Worm (Caenorhabditis elegans) whole organism, L1 larva: ENCODE measurements around the gene fbxb-25.
"Not testable (repeated sequence)": the region's sequence is repeated elsewhere in the genome, so short reads cannot be mapped to it uniquely, and the experiment has no call there.

Experiments used
- F16B12.6 ChIP-seq: fragments of 150-350 bp; optimal IDR thresholded peaks from 2 replicates; lab custom pipeline; 2014; ENCODE audit warnings: missing biosample characterization, missing genetic modification characterization
- aha-1 ChIP-seq: fragments of 150-350 bp; optimal IDR thresholded peaks from 2 replicates; lab custom pipeline; 2014; ENCODE audit warnings: missing biosample characterization, missing genetic modification characterization
- ama-1 ChIP-seq: fragments of 150-350 bp; optimal IDR thresholded peaks from 2 replicates; lab custom pipeline; 2014
- blmp-1 ChIP-seq: fragments of 150-350 bp; optimal IDR thresholded peaks from 2 replicates; lab custom pipeline; 2014; ENCODE audit warnings: missing biosample characterization, missing genetic modification characterization
- ces-1 ChIP-seq: fragments of 150-350 bp; optimal IDR thresholded peaks from 2 replicates; lab custom pipeline; 2014; ENCODE audit warnings: missing biosample characterization, missing genetic modification reagents, missing genetic modification characterization
- lin-15B ChIP-seq: fragments of 150-350 bp; sonication (generic microtip); optimal IDR thresholded peaks from 3 replicates; lab custom pipeline; 2014; ENCODE audit warnings: missing biosample characterization, missing genetic modification characterization
- nhr-11 ChIP-seq: fragments of 150-350 bp; optimal IDR thresholded peaks from 2 replicates; lab custom pipeline; 2014; ENCODE audit warnings: missing biosample characterization, missing genetic modification characterization
- nhr-19 ChIP-seq: fragments of 200-800 bp; sonication (Bioruptor generic); conservative IDR thresholded peaks from 2 replicates; pipeline ENCODE4 v1.3.6; 2022; ENCODE audit warnings: missing genetic modification characterization, missing compliant biosample characterization
- rnt-1 ChIP-seq: sonication (generic microtip); optimal IDR thresholded peaks from 2 replicates; lab custom pipeline; 2016; ENCODE audit warnings: mild to moderate bottlenecking, missing genetic modification characterization, moderate library complexity, missing compliant biosample characterization
- skn-1 ChIP-seq: fragments of 150-350 bp; optimal IDR thresholded peaks from 2 replicates; lab custom pipeline; 2014; ENCODE audit warnings: missing biosample characterization, missing genetic modification characterization
- swsn-7 ChIP-seq: sonication (generic microtip); optimal IDR thresholded peaks from 2 replicates; lab custom pipeline; 2016; ENCODE audit warnings: missing genetic modification characterization, missing compliant biosample characterization
- ztf-11 ChIP-seq, 2 experiments: sonication (generic microtip); optimal IDR thresholded peaks; 2 replicates each; lab custom pipeline; 2016 to 2017; ENCODE audit warnings: missing genetic modification characterization in 2 of 2, missing biosample characterization in 1 of 2, missing compliant biosample characterization in 1 of 2

- TF ChIP-seq aha-1; ces-1; swsn-7; ama-1 (lab: Kevin White, UChicago); F16B12.6 (tag; lab: Kevin White, UChicago); rnt-1 (tag; lab: Kevin White, UChicago); ztf-11 (tag; optimal IDR thresholded peaks at IDR 0.05; lab: Kevin White, UChicago); nhr-11 (tag; lab: Kevin White, UChicago); lin-15B (tag; lab: Kevin White, UChicago); skn-1; nhr-19 (GFP tag; lab: Robert Waterston, UW); blmp-1 (tag; lab: Kevin White, UChicago): not testable (repeated sequence)
Observed at ce11 chrII:1636392-1636791, 47.5 kb upstream of the fbxb-25 start, which contains the start of gene srg-20.
